Worm (Caenorhabditis elegans) whole organism, young adult: ENCODE results near the gene R07E5.4.
A peak's percentile ranks its signal among the peaks of the same experiment; 100 is the strongest.
"Not testable (repeated sequence)": the region's sequence is repeated elsewhere in the genome, so short reads cannot be mapped to it uniquely, and the experiment has no call there.

Experiments
- B0035.1 ChIP-seq: sonication (generic microtip); optimal IDR thresholded peaks from 2 replicates; lab custom pipeline; 2016; ENCODE audit warnings: missing genetic modification characterization, mild to moderate bottlenecking, missing compliant biosample characterization, missing genotype, missing genetic modification reagents
- C06A6.2 ChIP-seq: fragments of 200-800 bp; sonication (Bioruptor generic); conservative IDR thresholded peaks from 2 replicates; pipeline ENCODE4 v1.3.6; 2022; ENCODE audit warnings: missing genetic modification characterization, missing compliant biosample characterization
- C17E4.6 ChIP-seq: fragments of 200-800 bp; sonication (Bioruptor generic); IDR thresholded peaks from 2 replicates; pipeline ENCODE4 v1.3.6; 2022; ENCODE audit warnings: missing genetic modification reagents, missing genetic modification characterization, missing compliant biosample characterization
- K11D2.4 ChIP-seq: fragments of 200-800 bp; sonication (Bioruptor generic); IDR thresholded peaks from 2 replicates; pipeline ENCODE4 v1.3.6; 2022; ENCODE audit warnings: missing genetic modification reagents, missing genetic modification characterization, missing compliant biosample characterization
- Y53G8AR.9 ChIP-seq: fragments of 200-800 bp; sonication (Bioruptor generic); conservative IDR thresholded peaks from 2 replicates; pipeline ENCODE4 v1.3.6; 2022; ENCODE audit warnings: missing genetic modification reagents, missing genetic modification characterization, missing compliant biosample characterization
- Y79H2A.3 ChIP-seq: fragments of 200-800 bp; sonication (Bioruptor generic); conservative IDR thresholded peaks from 2 replicates; pipeline ENCODE4 v1.3.6; 2022; ENCODE audit warnings: missing genetic modification reagents, missing genetic modification characterization, missing compliant biosample characterization
- Y95B8A.8 ChIP-seq: fragments of 200-800 bp; sonication (Bioruptor generic); IDR thresholded peaks from 2 replicates; pipeline ENCODE4 v1.3.6; 2022; ENCODE audit warnings: missing genetic modification reagents, missing genetic modification characterization, missing compliant biosample characterization
- ZK185.1 ChIP-seq: sonication (generic microtip); optimal IDR thresholded peaks from 2 replicates; lab custom pipeline; 2016; ENCODE audit warnings: mild to moderate bottlenecking, missing genetic modification characterization, missing compliant biosample characterization; ENCODE audit not compliant: poor library complexity, severe bottlenecking
- ama-1 ChIP-seq, 3 experiments: fragments of 150-350 bp in 1 of 3; sonication (generic microtip) in 2 of 3; optimal IDR thresholded peaks; 2 replicates each; lab custom pipeline; 2014 to 2018; ENCODE audit warnings: missing biosample characterization in 2 of 3, missing genetic modification characterization in 2 of 3, missing genetic modification reagents in 2 of 3
- cebp-1 ChIP-seq, 2 experiments: fragments of 200-800 bp in 1 of 2; sonication (Bioruptor generic) in 1 of 2; sonication (generic microtip) in 1 of 2; IDR thresholded peaks in 1 of 2; optimal IDR thresholded peaks in 1 of 2; 2 replicates each; pipeline versions ENCODE4 v1.3.6 to Lab custom; 2017 to 2022; ENCODE audit warnings: missing compliant biosample characterization in 2 of 2, missing genetic modification characterization in 2 of 2, mild to moderate bottlenecking in 1 of 2, missing genetic modification reagents in 1 of 2, moderate library complexity in 1 of 2
- cebp-2 ChIP-seq: fragments of 200-800 bp; sonication (Bioruptor generic); IDR thresholded peaks from 2 replicates; pipeline ENCODE4 v1.3.6; 2022; ENCODE audit warnings: missing genetic modification characterization, missing compliant biosample characterization
- dox-1 ChIP-seq: fragments of 200-800 bp; sonication (Bioruptor generic); IDR thresholded peaks from 2 replicates; pipeline ENCODE4 v1.3.6; 2022; ENCODE audit warnings: missing genetic modification reagents, missing genetic modification characterization, missing compliant biosample characterization
- egl-44 ChIP-seq: fragments of 200-800 bp; sonication (Bioruptor generic); IDR thresholded peaks from 2 replicates; pipeline ENCODE4 v1.3.6; 2022; ENCODE audit warnings: missing genetic modification reagents, missing genetic modification characterization, missing compliant biosample characterization
- ekl-4 ChIP-seq: fragments of 200-800 bp; sonication (Bioruptor generic); IDR thresholded peaks from 2 replicates; pipeline ENCODE4 v1.3.6; 2022; ENCODE audit warnings: missing genetic modification reagents, missing genetic modification characterization, missing compliant biosample characterization
- gei-17 ChIP-seq: fragments of 200-800 bp; sonication (Bioruptor generic); optimal IDR thresholded peaks from 2 replicates; lab custom pipeline; 2018; ENCODE audit warnings: mild to moderate bottlenecking, missing genetic modification characterization, missing compliant biosample characterization
- hmg-1.2 ChIP-seq: fragments of 200-800 bp; sonication (Bioruptor generic); IDR thresholded peaks from 2 replicates; pipeline ENCODE4 v1.3.6; 2022; ENCODE audit warnings: missing genetic modification reagents, missing genetic modification characterization, missing compliant biosample characterization
- hmg-20 ChIP-seq: fragments of 200-800 bp; sonication (Bioruptor generic); IDR thresholded peaks from 2 replicates; pipeline ENCODE4 v1.3.6; 2022; ENCODE audit warnings: missing genetic modification reagents, missing genetic modification characterization, missing compliant biosample characterization
- let-607 ChIP-seq, 2 experiments: fragments of 200-800 bp in 1 of 2; sonication (Bioruptor generic) in 1 of 2; sonication (generic microtip) in 1 of 2; optimal IDR thresholded peaks; 2 replicates each; lab custom pipeline; 2016 to 2018; ENCODE audit warnings: mild to moderate bottlenecking in 2 of 2, missing compliant biosample characterization in 2 of 2, missing genetic modification characterization in 2 of 2, moderate library complexity in 2 of 2, missing genotype in 1 of 2
- lin-26 ChIP-seq: fragments of 200-800 bp; sonication (Bioruptor generic); IDR thresholded peaks from 2 replicates; pipeline ENCODE4 v1.3.6; 2022; ENCODE audit warnings: missing genetic modification reagents, missing genetic modification characterization, missing compliant biosample characterization
- lin-35 ChIP-seq, 3 experiments: fragments of 150-350 bp in 2 of 3; sonication (generic microtip) in 1 of 3; optimal IDR thresholded peaks; 2 replicates each; lab custom pipeline; 2014 to 2018; ENCODE audit warnings: missing biosample characterization in 3 of 3, missing genetic modification characterization in 3 of 3, missing genetic modification reagents in 3 of 3
- lin-40 ChIP-seq: sonication (generic microtip); optimal IDR thresholded peaks from 2 replicates; lab custom pipeline; 2016; ENCODE audit warnings: missing genetic modification characterization, mild to moderate bottlenecking, missing compliant biosample characterization, missing genotype, missing genetic modification reagents
- lin-54 ChIP-seq: fragments of 200-800 bp; sonication (Bioruptor generic); optimal IDR thresholded peaks from 2 replicates; lab custom pipeline; 2018; ENCODE audit warnings: mild to moderate bottlenecking, missing genetic modification characterization, missing compliant biosample characterization
- lsl-1 ChIP-seq: fragments of 200-800 bp; sonication (Bioruptor generic); optimal IDR thresholded peaks from 2 replicates; lab custom pipeline; 2018; ENCODE audit warnings: mild to moderate bottlenecking, missing genetic modification characterization, moderate library complexity, missing compliant biosample characterization
- madf-10 ChIP-seq: sonication (generic microtip); optimal IDR thresholded peaks from 2 replicates; lab custom pipeline; 2016; ENCODE audit warnings: mild to moderate bottlenecking, missing genetic modification characterization, missing compliant biosample characterization
- madf-6 ChIP-seq: fragments of 200-800 bp; sonication (Bioruptor generic); IDR thresholded peaks from 2 replicates; pipeline ENCODE4 v1.3.6; 2022; ENCODE audit warnings: missing genetic modification reagents, missing genetic modification characterization, missing compliant biosample characterization
- mcd-1 ChIP-seq: fragments of 200-800 bp; sonication (Bioruptor generic); IDR thresholded peaks from 2 replicates; pipeline ENCODE4 v1.3.6; 2022; ENCODE audit warnings: missing genetic modification reagents, missing genetic modification characterization, missing compliant biosample characterization
- nfyb-1 ChIP-seq: fragments of 200-800 bp; sonication (Bioruptor generic); IDR thresholded peaks from 2 replicates; pipeline ENCODE4 v1.3.6; 2022; ENCODE audit warnings: missing genetic modification reagents, missing genetic modification characterization, missing compliant biosample characterization
- nhr-179 ChIP-seq: sonication (generic microtip); optimal IDR thresholded peaks from 2 replicates; lab custom pipeline; 2016; ENCODE audit warnings: mild to moderate bottlenecking, missing genetic modification characterization, missing compliant biosample characterization
- pbrm-1 ChIP-seq: fragments of 200-800 bp; sonication (Bioruptor generic); IDR thresholded peaks from 2 replicates; pipeline ENCODE4 v1.3.6; 2022; ENCODE audit warnings: missing genetic modification reagents, missing genetic modification characterization, missing compliant biosample characterization
- rcor-1 ChIP-seq: fragments of 200-800 bp; sonication (Bioruptor generic); IDR thresholded peaks from 2 replicates; pipeline ENCODE4 v1.3.6; 2022; ENCODE audit warnings: missing genetic modification reagents, missing genetic modification characterization, missing compliant biosample characterization
- rec-8 ChIP-seq, 2 experiments: sonication (generic microtip); optimal IDR thresholded peaks; 2 replicates each; lab custom pipeline; 2016; ENCODE audit warnings: mild to moderate bottlenecking in 2 of 2, missing genetic modification characterization in 2 of 2, missing genetic modification reagents in 2 of 2, missing genotype in 2 of 2, missing biosample characterization in 1 of 2, missing compliant biosample characterization in 1 of 2, moderate library complexity in 1 of 2
- repo-1 ChIP-seq: sonication (generic microtip); optimal IDR thresholded peaks from 2 replicates; lab custom pipeline; 2017; ENCODE audit warnings: mild to moderate bottlenecking, missing genetic modification characterization, missing compliant biosample characterization
- rpc-1 ChIP-seq, 2 experiments: fragments of 150-350 bp in 1 of 2; sonication (generic microtip) in 1 of 2; optimal IDR thresholded peaks; 2 replicates each; lab custom pipeline; 2014 to 2018; ENCODE audit warnings: missing biosample characterization in 1 of 2, missing genetic modification characterization in 1 of 2, missing genetic modification reagents in 1 of 2, missing genotype in 1 of 2
- snpc-4 ChIP-seq, 5 experiments: fragments of 150-350 bp in 1 of 5; sonication (generic microtip) in 4 of 5; optimal IDR thresholded peaks; 2 replicates each; lab custom pipeline; 2014 to 2018; ENCODE audit warnings: missing genetic modification characterization in 5 of 5, missing biosample characterization in 3 of 5, antibody characterized with exemption in 2 of 5, mild to moderate bottlenecking in 2 of 5, missing compliant biosample characterization in 2 of 5, missing genotype in 2 of 5, moderate library complexity in 2 of 5, missing genetic modification reagents in 1 of 5
- zfh-2 ChIP-seq: fragments of 200-800 bp; sonication (Bioruptor generic); conservative IDR thresholded peaks from 2 replicates; pipeline ENCODE4 v1.3.6; 2022; ENCODE audit warnings: missing genetic modification reagents, missing genetic modification characterization, missing compliant biosample characterization
- ztf-18 ChIP-seq: sonication (generic microtip); optimal IDR thresholded peaks from 2 replicates; lab custom pipeline; 2016; ENCODE audit warnings: missing genotype, mild to moderate bottlenecking, missing genetic modification characterization, missing compliant biosample characterization
- ztf-26 ChIP-seq: sonication (generic microtip); optimal IDR thresholded peaks from 2 replicates; lab custom pipeline; 2017; ENCODE audit warnings: missing genetic modification characterization, missing compliant biosample characterization
- ztf-28 ChIP-seq: fragments of 200-800 bp; sonication (Bioruptor generic); IDR thresholded peaks from 2 replicates; pipeline ENCODE4 v1.3.6; 2022; ENCODE audit warnings: missing genetic modification reagents, missing genetic modification characterization, missing compliant biosample characterization
- ztf-3 ChIP-seq: fragments of 200-800 bp; sonication (Bioruptor generic); optimal IDR thresholded peaks from 2 replicates; lab custom pipeline; 2018; ENCODE audit warnings: mild to moderate bottlenecking, missing genetic modification characterization, missing compliant biosample characterization

The R07E5.4 gene

DNA sequence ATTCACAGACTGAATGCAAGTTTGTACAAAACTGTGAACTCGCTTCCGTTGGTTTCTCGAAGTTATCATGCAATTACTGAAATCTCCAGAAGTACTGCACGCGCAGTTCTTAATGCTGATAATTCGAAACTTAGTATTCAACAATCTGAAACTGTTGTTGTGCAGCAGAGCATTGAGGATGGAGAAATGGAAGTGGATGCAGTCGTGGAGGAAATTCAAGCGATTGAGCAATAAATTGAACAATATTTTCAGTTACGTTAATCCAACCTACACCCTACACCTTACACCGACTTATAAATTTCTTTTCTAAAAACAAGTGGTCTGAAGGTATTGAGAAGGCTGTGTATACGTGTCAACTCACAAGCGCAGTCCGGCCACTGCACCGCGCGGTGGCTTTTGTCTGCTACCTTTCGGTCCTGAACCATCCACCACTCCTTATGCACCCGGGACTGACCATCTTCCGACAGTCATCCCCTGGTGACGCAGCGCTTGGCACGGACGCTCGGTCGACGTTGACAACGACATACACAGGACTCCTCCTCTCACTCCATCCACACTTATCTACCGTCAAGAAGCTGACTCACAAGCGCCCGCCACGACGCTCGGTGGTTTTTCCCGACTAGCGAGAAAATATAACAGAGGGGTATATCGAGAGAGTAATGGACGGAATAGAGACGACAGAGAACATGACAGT, 15.8 kb upstream of the R07E5.4 start (continued):
- TF ChIP-seq madf-10 (peak; percentile 9), snpc-4 (tag; optimal IDR thresholded peaks at IDR 0.05; lab: Kevin White, UChicago) (peak in 3 of 4 experiments; percentile 2 to 66 (median 65)), hmg-20 (GFP tag; lab: Robert Waterston, UW) (peak; percentile 60), ztf-18 (peak; percentile 66), ekl-4 (GFP tag; lab: Robert Waterston, UW) (peak; percentile 52), dox-1 (GFP tag; lab: Robert Waterston, UW) (peak; percentile 94), rpc-1 (optimal IDR thresholded peaks at IDR 0.05; lab: Kevin White, UChicago) (peak; percentile 63), rpc-1 (tag; optimal IDR thresholded peaks at IDR 0.05; lab: Kevin White, UChicago) (peak; percentile 63), cebp-2 (GFP tag; lab: Robert Waterston, UW) (peak; percentile 16; the same call in 1 of the 2 replicates), Y53G8AR.9 (GFP tag; lab: Robert Waterston, UW) (0 out of 2 replicates have a peak, but pooled peaks have one; percentile 24), lin-26 (GFP tag; lab: Robert Waterston, UW) (peak; percentile 72), let-607 (tag; optimal IDR thresholded peaks at IDR 0.05; lab: Kevin White, UChicago) (peak; percentile 34 to 51), hmg-1.2 (GFP tag; lab: Robert Waterston, UW) (peak; percentile 76), madf-6 (GFP tag; lab: Robert Waterston, UW) (peak; percentile 28), zfh-2 (GFP tag; lab: Robert Waterston, UW) (peak; percentile 88), K11D2.4 (GFP tag; lab: Robert Waterston, UW) (peak; percentile 76), lsl-1 (GFP tag; lab: Kevin White, UChicago) (peak; percentile 34), Y79H2A.3 (GFP tag; lab: Robert Waterston, UW) (0 out of 2 replicates have a peak, but pooled peaks have one; percentile 10), egl-44 (GFP tag; lab: Robert Waterston, UW) (peak; percentile 76), rcor-1 (GFP tag; lab: Robert Waterston, UW) (peak; percentile 57), nhr-179 (tag; lab: Kevin White, UChicago) (peak; percentile 13), ztf-28 (GFP tag; lab: Robert Waterston, UW) (0 out of 2 replicates have a peak, but pooled peaks have one; percentile 39), ZK185.1 (peak; percentile 78), nfyb-1 (GFP tag; lab: Robert Waterston, UW) (peak; percentile 82; the same call in 1 of the 2 replicates), rec-8 (tag; optimal IDR thresholded peaks at IDR 0.05; lab: Kevin White, UChicago) (peak in 1 of 2 experiments; percentile 8), C06A6.2 (GFP tag; lab: Robert Waterston, UW) (peak; percentile 27; the same call in 1 of the 2 replicates), repo-1 (tag; lab: Kevin White, UChicago) (peak; percentile 28), ama-1 (GFP tag; optimal IDR thresholded peaks at IDR 0.05; lab: Kevin White, UChicago) (peak in 1 of 2 experiments; percentile 25), lin-40 (tag; lab: Kevin White, UChicago) (peak; percentile 82), cebp-1 (tag; optimal IDR thresholded peaks at IDR 0.05; lab: Kevin White, UChicago) (peak; percentile 54), pbrm-1 (GFP tag; lab: Robert Waterston, UW) (peak; percentile 56), C17E4.6 (GFP tag; lab: Robert Waterston, UW) (peak; percentile 17; the same call in 1 of the 2 replicates), lin-54 (GFP tag; lab: Kevin White, UChicago) (peak; percentile 38), gei-17 (peak; percentile 38), lin-35 (GFP tag; optimal IDR thresholded peaks at IDR 0.05; lab: Kevin White, UChicago) (peak in 1 of 3 experiments; percentile 59), Y95B8A.8 (0 out of 2 replicates have a peak, but pooled peaks have one; percentile 20), ztf-3 (GFP tag; lab: Kevin White, UChicago) (peak; percentile 42), ztf-26 (tag; lab: Kevin White, UChicago) (peak; percentile 60), mcd-1 (GFP tag; lab: Robert Waterston, UW) (peak; percentile 68), B0035.1 (tag; lab: Kevin White, UChicago) (peak; percentile 47)
- not testable (repeated sequence) for TF ChIP-seq snpc-4 (GFP tag; optimal IDR thresholded peaks at IDR 0.05; lab: Kevin White, UChicago); ama-1 (optimal IDR thresholded peaks at IDR 0.05; lab: Kevin White, UChicago); cebp-1 (GFP tag; IDR thresholded peaks at IDR 0.05; lab: Robert Waterston, UW)
